Worm (Caenorhabditis elegans) whole organism, L3 larva: Measurements from ENCODE around the gene F44E2.10.

ENCODE experiments used
- R02D3.7 ChIP-seq: fragments of 150-350 bp; optimal IDR thresholded peaks from 2 replicates; lab custom pipeline; 2014; ENCODE audit warnings: missing biosample characterization, missing genetic modification characterization
- ZK546.5 ChIP-seq: sonication (generic microtip); optimal IDR thresholded peaks from 2 replicates; lab custom pipeline; 2017; ENCODE audit warnings: missing biosample characterization, missing genetic modification characterization
- aly-2 ChIP-seq: fragments of 150-350 bp; optimal IDR thresholded peaks from 2 replicates; lab custom pipeline; 2014; ENCODE audit warnings: missing biosample characterization, missing genetic modification characterization
- ama-1 ChIP-seq: fragments of 150-350 bp; optimal IDR thresholded peaks from 2 replicates; lab custom pipeline; 2018
- ceh-16 ChIP-seq: sonication (generic microtip); optimal IDR thresholded peaks from 2 replicates; lab custom pipeline; 2017; ENCODE audit warnings: missing biosample characterization, missing genetic modification characterization
- ceh-28 ChIP-seq: fragments of 150-350 bp; optimal IDR thresholded peaks from 2 replicates; lab custom pipeline; 2014; ENCODE audit warnings: missing biosample characterization, missing genetic modification reagents, missing genetic modification characterization
- ceh-82 ChIP-seq: fragments of 150-350 bp; optimal IDR thresholded peaks from 2 replicates; lab custom pipeline; 2014; ENCODE audit warnings: missing biosample characterization, missing genetic modification characterization
- ceh-9 ChIP-seq: sonication (generic microtip); optimal IDR thresholded peaks from 2 replicates; lab custom pipeline; 2018; ENCODE audit warnings: missing biosample characterization, missing genetic modification characterization
- daf-12 ChIP-seq: fragments of 150-350 bp; optimal IDR thresholded peaks from 2 replicates; lab custom pipeline; 2014; ENCODE audit warnings: missing biosample characterization, missing genetic modification reagents, missing genetic modification characterization
- egl-27 ChIP-seq: sonication (generic microtip); optimal IDR thresholded peaks from 4 replicates; lab custom pipeline; 2017; ENCODE audit warnings: missing biosample characterization, missing genetic modification reagents, missing genetic modification characterization
- egl-5 ChIP-seq: fragments of 150-350 bp; optimal IDR thresholded peaks from 2 replicates; lab custom pipeline; 2017; ENCODE audit warnings: missing biosample characterization, missing genetic modification reagents, missing genetic modification characterization, inconsistent platforms
- elt-1 ChIP-seq: fragments of 150-350 bp; optimal IDR thresholded peaks from 2 replicates; lab custom pipeline; 2014; ENCODE audit warnings: missing biosample characterization, missing genetic modification characterization
- elt-2 ChIP-seq: sonication (generic microtip); optimal IDR thresholded peaks from 2 replicates; lab custom pipeline; 2016; ENCODE audit warnings: missing genetic modification reagents, mild to moderate bottlenecking, missing genetic modification characterization, missing compliant biosample characterization
- elt-3 ChIP-seq, 3 experiments: fragments of 150-350 bp in 1 of 3; sonication (generic microtip) in 2 of 3; optimal IDR thresholded peaks; 2 replicates in 2 of 3; 4 replicates in 1 of 3; lab custom pipeline; 2014 to 2017; ENCODE audit warnings: missing biosample characterization in 3 of 3, missing genetic modification characterization in 3 of 3
- eor-1 ChIP-seq, 2 experiments: fragments of 150-350 bp; optimal IDR thresholded peaks; 2 replicates each; lab custom pipeline; 2014 to 2018; ENCODE audit warnings: missing biosample characterization in 2 of 2, missing genetic modification characterization in 2 of 2
- fkh-10 ChIP-seq: sonication (generic microtip); optimal IDR thresholded peaks from 2 replicates; lab custom pipeline; 2017; ENCODE audit warnings: missing biosample characterization, missing genetic modification reagents, missing genetic modification characterization
- fkh-2 ChIP-seq: fragments of 150-350 bp; optimal IDR thresholded peaks from 2 replicates; lab custom pipeline; 2014; ENCODE audit warnings: missing biosample characterization, missing genetic modification reagents, missing genetic modification characterization
- fos-1 ChIP-seq: fragments of 150-350 bp; optimal IDR thresholded peaks from 2 replicates; lab custom pipeline; 2014; ENCODE audit warnings: missing biosample characterization, missing genetic modification characterization
- hmg-11 ChIP-seq: sonication (generic microtip); optimal IDR thresholded peaks from 2 replicates; lab custom pipeline; 2016; ENCODE audit warnings: missing genetic modification characterization, missing compliant biosample characterization
- jun-1 ChIP-seq: fragments of 150-350 bp; optimal IDR thresholded peaks from 2 replicates; lab custom pipeline; 2014; ENCODE audit warnings: missing biosample characterization, missing genetic modification reagents, missing genetic modification characterization
- lin-15B ChIP-seq: fragments of 150-350 bp; optimal IDR thresholded peaks from 2 replicates; lab custom pipeline; 2014; ENCODE audit warnings: missing biosample characterization, missing genetic modification characterization
- lin-39 ChIP-seq: fragments of 150-350 bp; optimal IDR thresholded peaks from 2 replicates; lab custom pipeline; 2018; ENCODE audit warnings: missing biosample characterization, missing genetic modification reagents, missing genetic modification characterization
- lsy-12 ChIP-seq: sonication (generic microtip); optimal IDR thresholded peaks from 2 replicates; lab custom pipeline; 2016; ENCODE audit warnings: mild to moderate bottlenecking, missing genetic modification characterization, missing compliant biosample characterization
- mdl-1 ChIP-seq: fragments of 150-350 bp; optimal IDR thresholded peaks from 2 replicates; lab custom pipeline; 2014; ENCODE audit warnings: missing biosample characterization, missing genetic modification characterization
- mml-1 ChIP-seq: fragments of 150-350 bp; sonication (generic microtip); optimal IDR thresholded peaks from 3 replicates; lab custom pipeline; 2014; ENCODE audit warnings: missing biosample characterization, missing genetic modification characterization
- nfya-1 ChIP-seq: sonication (generic microtip); optimal IDR thresholded peaks from 2 replicates; lab custom pipeline; 2017; ENCODE audit warnings: missing genetic modification characterization, mild to moderate bottlenecking, missing compliant biosample characterization, antibody characterized with exemption, moderate library complexity; ENCODE audit not compliant: insufficient read depth
- nhr-11 ChIP-seq: fragments of 150-350 bp; optimal IDR thresholded peaks from 2 replicates; lab custom pipeline; 2014; ENCODE audit warnings: missing biosample characterization, missing genetic modification characterization
- nhr-12 ChIP-seq: fragments of 150-350 bp; optimal IDR thresholded peaks from 2 replicates; lab custom pipeline; 2014; ENCODE audit warnings: missing biosample characterization, missing genetic modification characterization
- nhr-23 ChIP-seq: fragments of 150-350 bp; optimal IDR thresholded peaks from 2 replicates; lab custom pipeline; 2014; ENCODE audit warnings: missing biosample characterization, missing genetic modification reagents, missing genetic modification characterization
- nhr-237 ChIP-seq: fragments of 150-350 bp; optimal IDR thresholded peaks from 2 replicates; lab custom pipeline; 2014; ENCODE audit warnings: missing biosample characterization, missing genetic modification characterization
- nhr-25 ChIP-seq: sonication (generic microtip); optimal IDR thresholded peaks from 2 replicates; lab custom pipeline; 2017; ENCODE audit warnings: missing biosample characterization, missing genetic modification characterization
- nhr-28 ChIP-seq: fragments of 150-350 bp; optimal IDR thresholded peaks from 2 replicates; lab custom pipeline; 2014; ENCODE audit warnings: missing biosample characterization, missing genetic modification characterization
- nhr-43 ChIP-seq: sonication (generic microtip); optimal IDR thresholded peaks from 2 replicates; lab custom pipeline; 2016; ENCODE audit warnings: mild to moderate bottlenecking, missing genetic modification characterization, missing compliant biosample characterization; ENCODE audit not compliant: poor library complexity, severe bottlenecking
- nhr-67 ChIP-seq: fragments of 150-350 bp; optimal IDR thresholded peaks from 2 replicates; lab custom pipeline; 2014; ENCODE audit warnings: missing biosample characterization, missing genetic modification characterization
- nhr-76 ChIP-seq: fragments of 150-350 bp; sonication (generic microtip); optimal IDR thresholded peaks from 5 replicates; lab custom pipeline; 2014; ENCODE audit warnings: missing biosample characterization, missing genetic modification characterization
- nhr-77 ChIP-seq: fragments of 150-350 bp; optimal IDR thresholded peaks from 2 replicates; lab custom pipeline; 2014; ENCODE audit warnings: missing biosample characterization, missing genetic modification characterization
- pha-4 ChIP-seq: fragments of 150-350 bp; optimal IDR thresholded peaks from 2 replicates; lab custom pipeline; 2014; ENCODE audit warnings: missing biosample characterization, missing genetic modification reagents, missing genetic modification characterization
- pqm-1 ChIP-seq: fragments of 150-350 bp; optimal IDR thresholded peaks from 2 replicates; lab custom pipeline; 2017; ENCODE audit warnings: missing biosample characterization, missing genetic modification characterization, inconsistent platforms
- sea-2 ChIP-seq: fragments of 150-350 bp; sonication (generic microtip); optimal IDR thresholded peaks from 4 replicates; lab custom pipeline; 2014; ENCODE audit warnings: missing biosample characterization, missing genetic modification reagents, missing genetic modification characterization
- skn-1 ChIP-seq: fragments of 150-350 bp; optimal IDR thresholded peaks from 2 replicates; lab custom pipeline; 2014; ENCODE audit warnings: missing biosample characterization, missing genetic modification characterization
- snpc-4 ChIP-seq: fragments of 150-350 bp; optimal IDR thresholded peaks from 2 replicates; lab custom pipeline; 2014; ENCODE audit warnings: missing biosample characterization, missing genetic modification characterization
- tbx-2 ChIP-seq: sonication (generic microtip); optimal IDR thresholded peaks from 2 replicates; lab custom pipeline; 2016; ENCODE audit warnings: mild to moderate bottlenecking, missing genetic modification characterization, missing compliant biosample characterization
- unc-39 ChIP-seq: sonication (generic microtip); optimal IDR thresholded peaks from 4 replicates; lab custom pipeline; 2017; ENCODE audit warnings: missing biosample characterization, missing genetic modification characterization
- unc-62 ChIP-seq: fragments of 150-350 bp; sonication (generic microtip); optimal IDR thresholded peaks from 4 replicates; lab custom pipeline; 2014; ENCODE audit warnings: missing biosample characterization, missing genetic modification reagents, missing genetic modification characterization
- zag-1 ChIP-seq: fragments of 150-350 bp; optimal IDR thresholded peaks from 2 replicates; lab custom pipeline; 2014; ENCODE audit warnings: missing biosample characterization, missing genetic modification characterization
- ztf-11 ChIP-seq: fragments of 150-350 bp; optimal IDR thresholded peaks from 2 replicates; lab custom pipeline; 2014; ENCODE audit warnings: missing biosample characterization, missing genetic modification characterization
- ztf-4 ChIP-seq: fragments of 150-350 bp; optimal IDR thresholded peaks from 2 replicates; lab custom pipeline; 2014; ENCODE audit warnings: missing biosample characterization, missing genetic modification characterization

The F44E2.10 gene

DNA sequence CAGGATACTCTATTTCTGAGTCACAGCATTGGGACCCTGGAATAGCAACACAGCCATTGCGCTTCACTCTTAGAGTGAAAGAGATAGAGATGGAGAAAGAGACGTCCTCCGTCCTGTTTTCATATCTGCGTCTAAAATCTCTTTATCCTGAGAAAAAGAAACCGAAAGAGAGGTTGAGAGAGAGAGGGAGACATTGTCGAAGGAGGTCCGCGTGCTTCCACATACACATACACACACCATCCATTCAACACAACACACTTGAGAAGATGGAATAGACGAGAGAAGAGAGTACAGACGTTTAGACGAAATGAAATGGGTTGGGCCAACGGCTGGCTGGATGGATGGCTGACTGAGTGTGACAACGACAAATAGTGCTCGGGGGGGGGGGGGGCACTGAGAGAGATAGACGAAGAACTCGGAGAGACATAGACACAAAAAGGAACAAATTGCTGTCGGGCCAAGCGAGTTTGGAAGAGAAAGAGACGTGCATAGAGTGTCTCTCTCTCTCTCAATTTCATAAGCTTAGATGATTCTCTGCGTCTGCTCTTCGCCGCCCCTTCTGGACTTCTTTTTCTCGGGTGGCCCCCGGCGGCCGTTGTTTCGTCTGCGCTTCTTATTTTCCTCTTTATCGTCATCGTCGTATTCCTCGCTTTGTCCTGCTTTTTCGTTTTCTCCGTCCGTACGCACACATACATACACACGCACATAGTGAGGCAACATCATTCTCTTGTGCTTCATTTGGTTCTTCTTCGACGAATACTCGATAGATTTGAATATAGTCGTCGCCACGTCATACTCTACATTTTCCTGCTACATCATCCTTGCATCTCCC is 30.7 kb downstream of the F44E2.10 start, which contains the start of gene F54F2.6 (continued):
- peak; percentile 95 for TF ChIP-seq unc-62
- peak; percentile 57 for TF ChIP-seq R02D3.7

DNA sequence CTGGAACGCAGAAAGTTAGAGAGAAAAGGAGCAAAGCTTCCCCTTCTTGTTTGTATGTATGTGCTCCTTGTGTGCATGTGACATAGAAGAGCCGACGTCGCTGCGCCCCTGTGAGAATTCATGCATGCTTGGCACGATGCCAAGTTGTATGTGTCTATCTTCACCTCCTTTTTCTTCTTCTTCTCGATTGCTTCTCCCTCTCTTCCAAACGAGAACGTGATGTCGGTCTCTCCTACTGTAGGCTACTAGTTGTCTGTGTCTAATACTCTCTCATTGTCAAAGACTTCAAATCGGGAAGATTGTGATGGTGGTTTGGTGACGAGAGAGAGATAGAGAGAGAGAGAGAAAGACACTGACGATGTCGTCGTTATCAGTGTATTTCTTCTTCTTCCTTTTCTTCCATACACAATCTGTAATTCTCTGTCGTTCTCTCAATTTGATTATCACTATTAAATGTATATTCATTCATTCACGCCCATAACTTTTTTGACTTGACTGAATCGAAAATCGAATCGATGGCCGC is 33.6 kb downstream of the F44E2.10 start:
- TF ChIP-seq ceh-82 (peak; percentile 42), lsy-12 (tag; lab: Kevin White, UChicago) (peak; percentile 81), zag-1 (tag; lab: Kevin White, UChicago) (no peak), elt-1 (peak; percentile 59), hmg-11 (tag; lab: Kevin White, UChicago) (peak; percentile 68), lin-39 (tag; lab: Kevin White, UChicago) (peak; percentile 93), aly-2 (tag; lab: Kevin White, UChicago) (no peak), elt-3 (tag; optimal IDR thresholded peaks at IDR 0.05; lab: Kevin White, UChicago) (peak in 1 of 3 experiments; percentile 74), nhr-43 (tag; lab: Kevin White, UChicago) (peak; percentile 87), pqm-1 (peak; percentile 96), nhr-237 (tag; lab: Kevin White, UChicago) (no peak), ZK546.5 (no peak), skn-1 (peak; percentile 76), fkh-2 (tag; lab: Kevin White, UChicago) (no peak), fos-1 (tag; lab: Kevin White, UChicago) (peak; percentile 43), egl-27 (peak; percentile 27), snpc-4 (tag; lab: Kevin White, UChicago) (peak; percentile 75), lin-15B (tag; lab: Kevin White, UChicago) (peak; percentile 49), ama-1 (no peak), ceh-16 (tag; lab: Kevin White, UChicago) (no peak), ztf-4 (tag; lab: Kevin White, UChicago) (no peak), elt-2 (peak; percentile 96), sea-2 (GFP tag; lab: Kevin White, UChicago) (peak; percentile 14), unc-62 (peak; percentile 71), ceh-9 (tag; lab: Kevin White, UChicago) (no peak), R02D3.7 (peak; percentile 44), daf-12 (tag; lab: Kevin White, UChicago) (no peak), nhr-23 (tag; lab: Kevin White, UChicago) (peak; percentile 68), nhr-28 (tag; lab: Kevin White, UChicago) (no peak), nhr-25 (peak; percentile 92), egl-5 (tag; lab: Kevin White, UChicago) (peak; percentile 34), pha-4 (tag; lab: Kevin White, UChicago) (peak; percentile 43), jun-1 (tag; lab: Kevin White, UChicago) (peak; percentile 94), eor-1 (tag; optimal IDR thresholded peaks at IDR 0.05; lab: Kevin White, UChicago) (no peak), nhr-77 (tag; lab: Kevin White, UChicago) (peak; percentile 18), nhr-12 (tag; lab: Kevin White, UChicago) (no peak), fkh-10 (GFP tag; lab: Kevin White, UChicago) (peak; percentile 73), tbx-2 (tag; lab: Kevin White, UChicago) (peak; percentile 75), ceh-28 (tag; lab: Kevin White, UChicago) (peak; percentile 83), nhr-11 (tag; lab: Kevin White, UChicago) (peak; percentile 5), unc-39 (tag; lab: Kevin White, UChicago) (no peak), nfya-1 (peak; percentile 89), nhr-67 (tag; lab: Kevin White, UChicago) (no peak), nhr-76 (tag; lab: Kevin White, UChicago) (peak; percentile 36), mdl-1 (tag; lab: Kevin White, UChicago) (peak; percentile 90), ztf-11 (tag; lab: Kevin White, UChicago) (no peak), mml-1 (tag; lab: Kevin White, UChicago) (no peak)
